Worm (Caenorhabditis elegans) whole organism, mixed stage, embryonic: Measurements from ENCODE around the gene ugt-62.

Source experiments
- cnd-1 ChIP-seq: fragments of 200-800 bp; sonication (Bioruptor generic); optimal IDR thresholded peaks from 2 replicates; lab custom pipeline; 2018; ENCODE audit warnings: mild to moderate bottlenecking, missing genetic modification characterization, missing compliant biosample characterization
- flh-1 ChIP-seq: fragments of 200-800 bp; sonication (Bioruptor generic); optimal IDR thresholded peaks from 2 replicates; lab custom pipeline; 2018; ENCODE audit warnings: mild to moderate bottlenecking, missing genetic modification characterization, moderate library complexity, missing compliant biosample characterization
- lsy-2 ChIP-seq: fragments of 150-350 bp; optimal IDR thresholded peaks from 2 replicates; lab custom pipeline; 2014; ENCODE audit warnings: missing biosample characterization, missing genetic modification characterization
- mab-5 ChIP-seq: fragments of 150-350 bp; optimal IDR thresholded peaks from 2 replicates; lab custom pipeline; 2014; ENCODE audit warnings: missing biosample characterization, missing genetic modification characterization
- nhr-12 ChIP-seq: fragments of 150-350 bp; optimal IDR thresholded peaks from 2 replicates; lab custom pipeline; 2014; ENCODE audit warnings: missing biosample characterization, missing genetic modification characterization
- nhr-28 ChIP-seq: fragments of 150-350 bp; optimal IDR thresholded peaks from 2 replicates; lab custom pipeline; 2014; ENCODE audit warnings: missing biosample characterization, missing genetic modification characterization
- sptf-1 ChIP-seq: sonication (generic microtip); optimal IDR thresholded peaks from 2 replicates; lab custom pipeline; 2017; ENCODE audit warnings: mild to moderate bottlenecking, missing genetic modification characterization, moderate library complexity, missing compliant biosample characterization
- unc-39 ChIP-seq: fragments of 150-350 bp; optimal IDR thresholded peaks from 2 replicates; lab custom pipeline; 2014; ENCODE audit warnings: missing biosample characterization, missing genetic modification characterization
- unc-62 ChIP-seq: fragments of 150-350 bp; optimal IDR thresholded peaks from 2 replicates; lab custom pipeline; 2014; ENCODE audit warnings: missing biosample characterization, missing genetic modification reagents, missing genetic modification characterization

DNA sequence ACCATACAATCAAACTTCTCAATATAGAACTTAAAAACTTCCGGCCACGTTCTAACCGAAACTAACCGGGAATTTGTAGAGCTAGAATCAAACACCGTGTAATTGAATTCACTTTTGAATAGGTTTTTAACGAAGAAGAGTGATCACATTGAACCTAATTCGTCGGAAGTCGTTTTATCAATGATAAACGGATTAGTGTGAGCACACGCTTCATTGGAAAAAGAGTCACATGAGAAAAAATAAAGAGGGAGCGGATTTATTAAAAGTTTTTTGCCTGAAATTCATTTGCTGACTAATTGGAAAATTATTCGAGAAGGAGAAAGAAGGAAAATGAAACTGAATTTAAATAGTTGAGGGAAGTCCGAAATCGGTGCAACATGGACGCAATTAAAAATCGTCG is 44.7 kb downstream of the ugt-62 start:
- TF ChIP-seq lsy-2 (tag; lab: Kevin White, UChicago) (no peak), unc-39 (no peak), nhr-12 (tag; lab: Kevin White, UChicago) (no peak), mab-5 (tag; lab: Kevin White, UChicago) (no peak), flh-1 (GFP tag; lab: Kevin White, UChicago) (no peak), sptf-1 (tag; lab: Kevin White, UChicago) (no peak), cnd-1 (tag; lab: Kevin White, UChicago) (no peak), unc-62 (GFP tag; lab: Kevin White, UChicago) (no peak), nhr-28 (tag; lab: Kevin White, UChicago) (no peak)
